Worm (Caenorhabditis elegans) whole organism, early embryonic: ENCODE measurements around the gene T14B4.5.

Source experiments
- B0310.2 ChIP-seq: sonication (generic microtip); optimal IDR thresholded peaks from 2 replicates; lab custom pipeline; 2016; ENCODE audit warnings: mild to moderate bottlenecking, missing genetic modification characterization, missing compliant biosample characterization
- F13C5.2 ChIP-seq: sonication (generic microtip); optimal IDR thresholded peaks from 2 replicates; lab custom pipeline; 2017; ENCODE audit warnings: mild to moderate bottlenecking, missing genetic modification characterization, inconsistent platforms, missing compliant biosample characterization
- aly-1 ChIP-seq: sonication (generic microtip); optimal IDR thresholded peaks from 2 replicates; lab custom pipeline; 2016; ENCODE audit warnings: missing genetic modification characterization, missing compliant biosample characterization
- ama-1 ChIP-seq: fragments of 150-350 bp; optimal IDR thresholded peaks from 2 replicates; lab custom pipeline; 2014
- ceh-13 ChIP-seq: fragments of 200-800 bp; sonication (Bioruptor generic); optimal IDR thresholded peaks from 2 replicates; lab custom pipeline; 2018; ENCODE audit warnings: mild to moderate bottlenecking, missing genetic modification characterization, missing compliant biosample characterization
- ceh-36 ChIP-seq: sonication (generic microtip); optimal IDR thresholded peaks from 2 replicates; lab custom pipeline; 2016; ENCODE audit warnings: missing genetic modification characterization, inconsistent platforms, missing compliant biosample characterization
- ets-7 ChIP-seq: sonication (generic microtip); optimal IDR thresholded peaks from 2 replicates; lab custom pipeline; 2016; ENCODE audit warnings: missing genotype, missing genetic modification characterization, missing compliant biosample characterization
- flt-1 ChIP-seq: fragments of 200-800 bp; sonication (Bioruptor generic); IDR thresholded peaks from 2 replicates; pipeline ENCODE4 v1.3.6; 2022; ENCODE audit warnings: missing genetic modification characterization, missing compliant biosample characterization
- hmbx-1 ChIP-seq: sonication (generic microtip); optimal IDR thresholded peaks from 2 replicates; lab custom pipeline; 2016; ENCODE audit warnings: mild to moderate bottlenecking, missing genetic modification characterization, missing compliant biosample characterization
- hmg-4 ChIP-seq: fragments of 200-800 bp; sonication (Bioruptor generic); optimal IDR thresholded peaks from 2 replicates; lab custom pipeline; 2018; ENCODE audit warnings: mild to moderate bottlenecking, missing genetic modification characterization, missing compliant biosample characterization
- hnd-1 ChIP-seq: sonication (generic microtip); optimal IDR thresholded peaks from 2 replicates; lab custom pipeline; 2016; ENCODE audit warnings: missing genetic modification characterization, missing compliant biosample characterization
- pes-1 ChIP-seq: fragments of 200-800 bp; sonication (Bioruptor generic); IDR thresholded peaks from 2 replicates; pipeline ENCODE4 v1.3.6; 2022; ENCODE audit warnings: missing genetic modification reagents, missing genetic modification characterization, missing compliant biosample characterization
- scrt-1 ChIP-seq: fragments of 200-800 bp; sonication (Bioruptor generic); IDR thresholded peaks from 2 replicates; pipeline ENCODE4 v1.3.6; 2022; ENCODE audit warnings: missing genetic modification characterization, missing compliant biosample characterization
- sea-1 ChIP-seq: fragments of 200-800 bp; sonication (Bioruptor generic); conservative IDR thresholded peaks from 2 replicates; pipeline ENCODE4 v1.3.6; 2022; ENCODE audit warnings: missing genetic modification characterization, missing compliant biosample characterization
- tbx-11 ChIP-seq: fragments of 200-800 bp; sonication (Bioruptor generic); IDR thresholded peaks from 2 replicates; pipeline ENCODE4 v1.3.6; 2022; ENCODE audit warnings: missing genetic modification characterization, missing compliant biosample characterization
- tbx-37 ChIP-seq: fragments of 200-800 bp; sonication (Bioruptor generic); conservative IDR thresholded peaks from 2 replicates; pipeline ENCODE4 v1.3.6; 2022; ENCODE audit warnings: missing genetic modification reagents, missing genetic modification characterization, missing compliant biosample characterization
- tra-4 ChIP-seq: sonication (generic microtip); optimal IDR thresholded peaks from 2 replicates; lab custom pipeline; 2017; ENCODE audit warnings: missing genetic modification characterization, missing compliant biosample characterization

T14B4.5 gene

ce11 chrII:6736604-6737003, 19.9 kb downstream of the T14B4.5 start, which contains the start of gene T14B4.1:
TSS of gene T14B4.1 (plus strand) at chrII:6736904.
- TF ChIP-seq F13C5.2 (tag; lab: Kevin White, UChicago) (no peak), scrt-1 (GFP tag; lab: Robert Waterston, UW) (no peak)

- TF ChIP-seq ceh-13 (GFP tag; lab: Kevin White, UChicago), result peak; percentile 14
- TF ChIP-seq ets-7, result peak; percentile 62
- TF ChIP-seq F13C5.2 (tag; lab: Kevin White, UChicago), result peak; percentile 24
- no peak; the same call in 1 of the 2 replicates for TF ChIP-seq scrt-1 (GFP tag; lab: Robert Waterston, UW)
- no peak for TF ChIP-seq ceh-36 (tag; lab: Kevin White, UChicago)
- TF ChIP-seq aly-1 (tag; lab: Kevin White, UChicago), result no peak
- peak; percentile 45 for TF ChIP-seq tbx-37 (GFP tag; lab: Robert Waterston, UW)
- TF ChIP-seq pes-1 (GFP tag; lab: Robert Waterston, UW), result no peak; the same call in 1 of the 2 replicates
- TF ChIP-seq hnd-1, result peak; percentile 18
- no peak for TF ChIP-seq flt-1 (GFP tag; lab: Robert Waterston, UW)
- TF ChIP-seq hmbx-1 (tag; lab: Kevin White, UChicago), result no peak
These were observed 24.8 kb downstream of the T14B4.5 start, which contains the start of gene exos-8 for ce11 chrII:6741428-6741827. TSS of gene exos-8 (plus strand) at chrII:6741691.

DNA sequence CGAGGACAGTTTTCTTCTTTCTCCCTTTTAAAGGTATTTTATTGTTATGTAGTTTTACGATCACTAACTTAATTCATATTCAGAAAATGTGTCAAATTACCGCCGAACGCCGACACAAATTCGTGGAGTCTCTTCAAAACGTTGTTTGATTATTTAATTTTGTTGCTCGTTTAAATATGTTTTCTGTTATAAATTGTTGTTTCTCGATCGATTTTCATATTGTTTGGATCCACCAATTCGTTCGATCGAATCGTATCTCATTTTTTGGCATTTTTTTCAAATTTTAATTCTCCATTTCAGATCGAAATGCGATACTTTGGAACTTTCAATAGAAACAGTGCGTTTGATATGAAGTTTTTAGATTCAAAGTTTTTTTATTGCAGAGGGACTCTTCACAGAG, 26.0 kb downstream of the T14B4.5 start, which contains the start of gene F41G3.6:
Gene F41G3.6, plus strand, starts transcription at position 301 of the 400 bp plus-strand sequence.
- no peak for TF ChIP-seq F13C5.2 (tag; lab: Kevin White, UChicago)
- TF ChIP-seq B0310.2 (tag; lab: Kevin White, UChicago), result no peak

- TF ChIP-seq ama-1 (lab: Kevin White, UChicago) (no peak), flt-1 (GFP tag; lab: Robert Waterston, UW) (no peak), F13C5.2 (tag; lab: Kevin White, UChicago) (no peak), ceh-36 (tag; lab: Kevin White, UChicago) (no peak), tbx-37 (GFP tag; lab: Robert Waterston, UW) (no peak), aly-1 (tag; lab: Kevin White, UChicago) (no peak), hnd-1 (no peak)
These were observed 28.0 kb downstream of the T14B4.5 start, which contains the start of gene ins-15 for ce11 chrII:6744648-6745047. TSS of gene ins-15 (minus strand) at chrII:6744748.

DNA sequence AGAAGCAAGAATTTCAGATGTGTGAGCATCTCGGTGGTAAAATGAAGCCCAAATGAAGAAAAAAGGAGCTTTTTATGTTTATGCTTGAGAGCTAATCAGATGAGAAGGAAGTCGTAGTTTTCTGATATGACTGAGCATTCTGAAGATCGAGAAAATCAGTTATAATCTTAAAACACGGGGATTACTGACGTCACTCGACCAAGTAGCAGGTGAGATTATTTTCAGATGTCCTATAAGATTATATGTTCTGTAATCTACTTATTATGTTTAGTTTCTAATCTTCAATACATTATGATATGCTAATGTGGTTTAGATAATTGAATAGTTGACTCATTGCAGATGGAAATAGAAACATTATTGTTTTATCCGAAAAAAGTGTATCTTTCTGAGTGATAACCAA, 29.1 kb downstream of the T14B4.5 start, which contains the start of gene ins-14:
Gene ins-14, minus strand, starts transcription at position 32 of the 400 bp plus-strand sequence.
- no peak for TF ChIP-seq tra-4 (tag; lab: Kevin White, UChicago)
- no peak for TF ChIP-seq scrt-1 (GFP tag; lab: Robert Waterston, UW)
- TF ChIP-seq tbx-11 (GFP tag; lab: Robert Waterston, UW), result no peak
- no peak for TF ChIP-seq pes-1 (GFP tag; lab: Robert Waterston, UW)
- TF ChIP-seq aly-1 (tag; lab: Kevin White, UChicago), result no peak
- no peak for TF ChIP-seq sea-1 (GFP tag; lab: Robert Waterston, UW)
- TF ChIP-seq hnd-1, result no peak
- no peak for TF ChIP-seq ets-7
- no peak for TF ChIP-seq flt-1 (GFP tag; lab: Robert Waterston, UW)
- no peak for TF ChIP-seq F13C5.2 (tag; lab: Kevin White, UChicago)

ce11 chrII:6746404-6746803, 29.7 kb downstream of the T14B4.5 start, which contains the start of gene F41G3.5:
TSS of gene F41G3.5 (plus strand) at chrII:6746704.
- TF ChIP-seq sea-1 (GFP tag; lab: Robert Waterston, UW) (no peak), B0310.2 (tag; lab: Kevin White, UChicago) (no peak), ama-1 (lab: Kevin White, UChicago) (no peak)

DNA sequence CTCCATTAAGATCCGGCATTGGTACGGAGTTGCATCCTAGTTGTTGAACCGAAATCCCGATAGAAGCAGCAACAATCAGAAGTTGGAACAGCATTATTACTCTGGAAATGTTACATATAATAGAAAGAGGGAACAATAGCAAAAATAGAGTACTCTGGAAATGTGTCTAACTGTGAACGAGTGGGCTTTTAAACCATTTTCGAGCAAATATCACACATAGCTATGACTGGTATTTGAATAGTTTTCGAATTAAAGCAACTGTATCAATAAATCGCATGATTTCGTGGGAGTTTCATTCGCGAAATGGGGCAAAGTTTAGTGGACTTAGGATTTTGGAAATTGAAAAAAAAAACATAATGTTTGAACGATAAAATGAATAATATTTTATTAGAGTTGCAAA, 32.8 kb downstream of the T14B4.5 start, which contains the start of gene F41G3.10:
Gene F41G3.10, minus strand, starts transcription at position 101 of the 400 bp plus-strand sequence.
- TF ChIP-seq hmbx-1 (tag; lab: Kevin White, UChicago) (no peak), ama-1 (lab: Kevin White, UChicago) (no peak), ceh-36 (tag; lab: Kevin White, UChicago) (no peak), tra-4 (tag; lab: Kevin White, UChicago) (no peak), scrt-1 (GFP tag; lab: Robert Waterston, UW) (no peak), tbx-37 (GFP tag; lab: Robert Waterston, UW) (no peak), hnd-1 (no peak), tbx-11 (GFP tag; lab: Robert Waterston, UW) (no peak), aly-1 (tag; lab: Kevin White, UChicago) (no peak), F13C5.2 (tag; lab: Kevin White, UChicago) (no peak), B0310.2 (tag; lab: Kevin White, UChicago) (no peak), ceh-13 (GFP tag; lab: Kevin White, UChicago) (no peak), hmg-4 (no peak), ets-7 (no peak), pes-1 (GFP tag; lab: Robert Waterston, UW) (no peak), sea-1 (GFP tag; lab: Robert Waterston, UW) (no peak)

DNA sequence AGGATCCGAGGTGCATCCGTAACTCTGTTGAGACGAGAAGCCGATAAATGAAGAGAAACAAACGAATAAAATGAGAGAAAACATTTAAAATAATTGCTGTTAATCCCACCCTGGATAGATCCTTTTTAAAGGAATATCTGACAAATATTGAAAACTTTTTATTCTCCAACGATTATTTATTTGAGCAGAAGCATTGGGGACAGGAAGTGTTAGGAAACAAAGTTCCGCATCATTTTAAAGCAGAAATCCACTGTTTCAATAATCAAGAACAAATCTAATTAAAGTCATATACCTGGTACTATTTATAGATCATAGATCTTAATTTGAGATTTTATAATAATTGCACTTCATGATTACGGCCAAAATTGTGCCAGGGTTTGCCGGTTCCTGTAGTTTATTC, 34.3 kb downstream of the T14B4.5 start, which contains the start of gene F41G3.20:
Gene F41G3.20, minus strand, starts transcription at position 101 of the 400 bp plus-strand sequence.
- TF ChIP-seq ceh-36 (tag; lab: Kevin White, UChicago) (no peak), scrt-1 (GFP tag; lab: Robert Waterston, UW) (no peak), B0310.2 (tag; lab: Kevin White, UChicago) (no peak), ets-7 (no peak), sea-1 (GFP tag; lab: Robert Waterston, UW) (no peak), ama-1 (lab: Kevin White, UChicago) (no peak), aly-1 (tag; lab: Kevin White, UChicago) (no peak), flt-1 (GFP tag; lab: Robert Waterston, UW) (no peak), hnd-1 (no peak), tbx-37 (GFP tag; lab: Robert Waterston, UW) (no peak), pes-1 (GFP tag; lab: Robert Waterston, UW) (no peak)
